Worm (Caenorhabditis elegans) whole organism, L2 larva: Measurements from ENCODE around the gene Y70C5A.4.

Source experiments
- elt-3 ChIP-seq: sonication (generic microtip); optimal IDR thresholded peaks from 2 replicates; lab custom pipeline; 2017; ENCODE audit warnings: missing biosample characterization, missing genetic modification characterization
- fos-1 ChIP-seq: fragments of 150-350 bp; optimal IDR thresholded peaks from 2 replicates; lab custom pipeline; 2014; ENCODE audit warnings: missing biosample characterization, missing genetic modification characterization
- nhr-129 ChIP-seq: fragments of 150-350 bp; optimal IDR thresholded peaks from 2 replicates; lab custom pipeline; 2014; ENCODE audit warnings: missing biosample characterization, missing genetic modification characterization
- nhr-237 ChIP-seq: fragments of 150-350 bp; optimal IDR thresholded peaks from 2 replicates; lab custom pipeline; 2014; ENCODE audit warnings: missing biosample characterization, missing genetic modification characterization
- nhr-6 ChIP-seq: fragments of 150-350 bp; optimal IDR thresholded peaks from 2 replicates; lab custom pipeline; 2014; ENCODE audit warnings: missing biosample characterization, missing genetic modification characterization
- nhr-77 ChIP-seq: fragments of 150-350 bp; optimal IDR thresholded peaks from 2 replicates; lab custom pipeline; 2014; ENCODE audit warnings: missing biosample characterization, missing genetic modification characterization
- snpc-4 ChIP-seq: fragments of 150-350 bp; optimal IDR thresholded peaks from 2 replicates; lab custom pipeline; 2014; ENCODE audit warnings: missing biosample characterization, missing genetic modification characterization
- unc-62 ChIP-seq: fragments of 150-350 bp; optimal IDR thresholded peaks from 2 replicates; lab custom pipeline; 2014; ENCODE audit warnings: missing biosample characterization, missing genetic modification reagents, missing genetic modification characterization

DNA sequence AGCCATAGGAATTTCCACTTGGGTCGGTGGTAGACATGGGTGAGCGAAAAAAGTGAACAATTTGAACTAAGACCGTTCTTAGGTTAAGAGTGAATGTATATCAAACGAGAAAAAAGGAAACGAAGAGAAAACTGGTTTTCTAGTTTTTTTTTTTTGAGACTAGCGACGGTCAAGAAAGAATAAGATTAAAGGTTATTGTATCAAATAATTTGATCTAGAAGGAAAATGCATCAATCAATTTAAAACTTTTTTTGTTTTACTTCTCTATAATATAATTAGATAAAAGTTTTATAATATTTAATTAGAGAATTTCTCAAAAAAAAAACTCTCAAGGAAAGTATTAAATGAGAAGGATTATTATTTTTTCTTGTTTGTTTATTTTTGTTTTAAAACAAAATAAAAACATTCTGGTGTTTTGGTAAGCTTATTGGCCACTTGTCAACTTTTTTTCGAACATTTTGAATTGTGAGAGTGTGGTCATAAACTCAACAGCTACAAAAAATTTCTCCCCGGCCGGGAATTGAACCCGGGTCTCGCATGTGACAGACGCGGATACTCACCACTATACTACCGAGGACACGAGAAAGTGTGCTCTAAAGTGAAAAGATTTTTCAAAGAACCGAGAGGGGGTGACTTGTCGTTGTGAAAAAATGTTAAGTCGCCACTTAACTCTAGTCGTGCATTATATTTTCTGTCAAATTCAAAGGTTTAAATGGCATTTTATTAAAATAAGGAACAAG, 27.8 kb downstream of the Y70C5A.4 start, which contains the start of gene W06G6.17:
- TF ChIP-seq unc-62 (GFP tag; lab: Kevin White, UChicago) (no peak), elt-3 (tag; lab: Kevin White, UChicago) (no peak), fos-1 (tag; lab: Kevin White, UChicago) (no peak), snpc-4 (tag; lab: Kevin White, UChicago) (no peak), nhr-6 (no peak), nhr-237 (tag; lab: Kevin White, UChicago) (no peak), nhr-77 (no peak), nhr-129 (no peak)
